Worm (Caenorhabditis elegans): ENCODE data around the gene tbc-13.

tbc-13 gene

DNA sequence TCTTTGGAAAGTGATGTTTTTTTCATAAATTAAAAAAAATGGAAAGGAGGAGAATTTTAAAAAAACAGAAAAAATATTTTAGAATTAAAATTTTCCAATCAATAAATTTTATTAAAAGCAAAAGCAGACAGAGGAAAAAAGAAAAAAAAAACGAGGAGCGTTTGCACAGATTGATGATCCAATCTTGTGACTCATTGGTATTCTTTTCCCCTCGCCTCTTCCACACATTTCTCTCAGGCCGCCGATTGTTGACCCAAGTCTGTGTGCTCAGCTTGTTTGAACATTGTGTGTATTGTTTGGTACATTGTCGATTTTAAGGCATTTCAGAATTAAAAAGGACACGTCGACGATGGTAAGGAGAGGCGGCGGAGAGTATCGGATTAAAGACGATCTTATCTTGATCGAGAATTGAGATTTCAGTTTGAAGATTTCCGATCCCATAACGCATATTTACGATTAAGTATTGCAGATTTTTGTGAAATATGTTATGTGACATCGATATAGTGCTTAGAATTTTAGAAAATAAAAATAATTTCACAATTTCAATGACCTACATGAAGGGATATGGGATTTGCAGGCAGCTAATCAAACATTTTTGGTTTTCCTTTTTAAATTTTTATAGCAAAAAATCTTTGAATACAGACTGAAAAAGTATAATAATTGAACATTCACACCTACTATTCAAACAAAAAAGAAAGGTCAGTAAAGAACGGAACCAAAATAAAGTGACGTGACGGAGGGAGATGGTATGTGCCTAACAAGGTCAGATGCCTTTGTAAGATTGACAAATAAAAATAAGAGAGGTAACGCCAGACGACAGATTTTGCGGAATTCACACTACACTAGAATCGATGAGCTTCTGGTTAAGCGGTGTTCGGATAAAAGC is 31.0 kb downstream of the tbc-13 start:
- TF ChIP-seq bed-3 (GFP tag; optimal IDR thresholded peaks at IDR 0.05) (no peak), elt-1 (tag; optimal IDR thresholded peaks at IDR 0.05; ENCODE audit: borderline replicate concordance, insufficient read depth) (peak; percentile 95), unc-39 (tag; optimal IDR thresholded peaks at IDR 0.05) (no peak), ceh-43 (GFP tag; optimal IDR thresholded peaks at IDR 0.05) (no peak), hlh-1 (tag; optimal IDR thresholded peaks at IDR 0.05) (no peak), ceh-39 (tag; optimal IDR thresholded peaks at IDR 0.05) (no peak), lin-32 (GFP tag; optimal IDR thresholded peaks at IDR 0.05) (no peak), lin-13 (tag; optimal IDR thresholded peaks at IDR 0.05) (no peak), nhr-76 (tag; optimal IDR thresholded peaks at IDR 0.05) (no peak), ham-2 (GFP tag; optimal IDR thresholded peaks at IDR 0.05) (no peak), nhr-237 (tag; optimal IDR thresholded peaks at IDR 0.05) (no peak), mab-5 (tag; optimal IDR thresholded peaks at IDR 0.05) (no peak), pha-4 (tag; optimal IDR thresholded peaks at IDR 0.05) (peak; percentile 28), M03D4.4 (tag; optimal IDR thresholded peaks at IDR 0.05) (no peak), snpc-4 (tag; optimal IDR thresholded peaks at IDR 0.05) (no peak), ceh-83 (GFP tag; optimal IDR thresholded peaks at IDR 0.05) (no peak), nhr-28 (tag; optimal IDR thresholded peaks at IDR 0.05) (no peak), mep-1 (tag; optimal IDR thresholded peaks at IDR 0.05) (no peak)

DNA sequence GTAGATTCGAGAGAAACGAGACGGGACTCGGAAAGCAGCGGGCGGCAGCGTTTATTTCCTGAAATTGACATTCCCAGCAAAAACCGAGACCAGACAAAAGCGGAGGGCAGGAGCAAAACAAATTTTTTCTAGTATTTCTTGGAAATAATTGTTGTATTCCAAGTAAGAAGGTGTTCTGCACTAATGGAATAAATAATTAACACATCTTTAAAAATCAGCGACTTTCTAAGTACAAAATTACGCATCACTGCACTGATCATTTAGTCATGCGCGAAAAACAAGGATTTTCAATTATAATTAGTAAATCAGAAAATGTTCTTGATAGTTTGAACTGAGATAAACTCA is 31.6 kb downstream of the tbc-13 start:
- TF ChIP-seq lin-32 (GFP tag; optimal IDR thresholded peaks at IDR 0.05) (no peak), blmp-1 (tag; optimal IDR thresholded peaks at IDR 0.05) (no peak), elt-3 (tag; optimal IDR thresholded peaks at IDR 0.05) (no peak), nhr-237 (tag; optimal IDR thresholded peaks at IDR 0.05) (no peak), lin-13 (tag; optimal IDR thresholded peaks at IDR 0.05) (no peak), ztf-11 (tag; optimal IDR thresholded peaks at IDR 0.05) (no peak), ces-1 (GFP tag; optimal IDR thresholded peaks at IDR 0.05) (no peak), nhr-12 (tag; optimal IDR thresholded peaks at IDR 0.05) (no peak), bed-3 (GFP tag; optimal IDR thresholded peaks at IDR 0.05) (no peak), sptf-1 (tag; optimal IDR thresholded peaks at IDR 0.05) (no peak), M03D4.4 (tag; optimal IDR thresholded peaks at IDR 0.05) (no peak), zip-8 (tag; optimal IDR thresholded peaks at IDR 0.05) (no peak), unc-62 (GFP tag; optimal IDR thresholded peaks at IDR 0.05) (no peak), nhr-28 (tag; optimal IDR thresholded peaks at IDR 0.05) (no peak), ceh-83 (GFP tag; optimal IDR thresholded peaks at IDR 0.05) (no peak), cnd-1 (tag; optimal IDR thresholded peaks at IDR 0.05) (no peak), hlh-1 (tag; optimal IDR thresholded peaks at IDR 0.05) (no peak), mls-2 (tag; optimal IDR thresholded peaks at IDR 0.05) (no peak), mab-5 (tag; optimal IDR thresholded peaks at IDR 0.05) (no peak), elt-1 (tag; optimal IDR thresholded peaks at IDR 0.05; ENCODE audit: borderline replicate concordance, insufficient read depth) (no peak)

DNA sequence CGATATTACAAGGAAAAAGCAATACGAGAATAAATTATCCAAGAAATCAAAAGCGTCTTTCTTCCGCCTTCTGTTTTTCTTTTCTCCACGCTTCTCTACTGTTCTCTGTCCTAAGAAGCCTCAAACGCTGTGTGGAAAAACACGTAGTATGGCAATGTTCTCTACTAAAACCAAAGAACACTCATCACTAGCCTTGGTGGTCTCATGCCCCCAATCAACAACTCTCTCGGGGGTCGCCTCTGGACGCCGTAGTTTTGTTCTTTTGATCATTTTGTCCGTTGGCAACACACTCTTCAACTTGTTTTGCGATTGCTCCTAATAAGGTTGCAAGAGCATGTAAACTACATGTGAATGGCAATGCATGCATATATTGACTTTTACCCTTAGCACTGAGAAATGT is 32.5 kb downstream of the tbc-13 start:
- TF ChIP-seq zip-8 (tag; optimal IDR thresholded peaks at IDR 0.05) (no peak), tbx-8 (GFP tag; optimal IDR thresholded peaks at IDR 0.05) (no peak), ceh-83 (GFP tag; optimal IDR thresholded peaks at IDR 0.05) (no peak), ces-1 (GFP tag; optimal IDR thresholded peaks at IDR 0.05) (peak; percentile 18)

DNA sequence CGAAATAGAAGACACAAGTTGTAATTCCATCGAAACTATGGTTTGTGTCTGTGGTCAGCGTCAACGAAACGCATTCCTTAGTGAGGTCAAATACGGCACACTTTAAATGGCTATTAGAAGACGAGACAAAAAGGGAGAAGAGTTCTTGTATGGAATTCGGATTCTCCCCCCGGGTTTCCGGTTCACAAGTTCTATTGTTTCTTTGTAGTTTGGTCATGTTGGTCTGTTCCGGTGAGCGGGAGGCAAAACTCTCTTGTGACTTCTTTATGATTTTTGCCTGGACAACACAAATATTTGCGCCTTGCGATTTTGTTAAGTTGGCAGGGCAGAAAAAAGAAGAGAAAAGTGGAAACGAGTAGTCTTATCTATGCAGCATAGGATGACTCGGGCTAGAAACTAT is 33.0 kb downstream of the tbc-13 start:
- TF ChIP-seq nhr-28 (tag; optimal IDR thresholded peaks at IDR 0.05) (no peak), mep-1 (tag; optimal IDR thresholded peaks at IDR 0.05) (no peak), nhr-2 (tag; optimal IDR thresholded peaks at IDR 0.05) (no peak), flh-1 (GFP tag; optimal IDR thresholded peaks at IDR 0.05) (no peak), ceh-83 (GFP tag; optimal IDR thresholded peaks at IDR 0.05) (no peak), ces-1 (GFP tag; optimal IDR thresholded peaks at IDR 0.05) (no peak), nhr-76 (tag; optimal IDR thresholded peaks at IDR 0.05) (no peak), lsy-2 (tag; optimal IDR thresholded peaks at IDR 0.05) (no peak), zip-8 (tag; optimal IDR thresholded peaks at IDR 0.05) (no peak), lin-32 (GFP tag; optimal IDR thresholded peaks at IDR 0.05) (no peak), pha-4 (tag; optimal IDR thresholded peaks at IDR 0.05) (no peak), lin-13 (tag; optimal IDR thresholded peaks at IDR 0.05) (no peak), sem-2 (GFP tag; optimal IDR thresholded peaks at IDR 0.05) (no peak), unc-39 (tag; optimal IDR thresholded peaks at IDR 0.05) (no peak), ceh-43 (GFP tag; optimal IDR thresholded peaks at IDR 0.05) (no peak), snpc-4 (tag; optimal IDR thresholded peaks at IDR 0.05) (no peak)

All from whole organism, mixed stage, embryonic.